Worm (Caenorhabditis elegans) whole organism, late embryonic: ENCODE data around the gene F42C5.4.

ENCODE experiments used
- fkh-10 ChIP-seq: fragments of 150-350 bp; optimal IDR thresholded peaks from 2 replicates; lab custom pipeline; 2014; ENCODE audit warnings: missing biosample characterization, missing genetic modification reagents, missing genetic modification characterization
- pag-3 ChIP-seq: sonication (generic microtip); optimal IDR thresholded peaks from 2 replicates; lab custom pipeline; 2016; ENCODE audit warnings: missing compliant biosample characterization, missing genetic modification characterization, borderline replicate concordance
- pat-9 ChIP-seq: fragments of 200-800 bp; sonication (Bioruptor generic); optimal IDR thresholded peaks from 2 replicates; lab custom pipeline; 2018; ENCODE audit warnings: mild to moderate bottlenecking, missing genetic modification characterization, moderate library complexity, missing compliant biosample characterization
- pha-4 ChIP-seq: fragments of 150-350 bp; optimal IDR thresholded peaks from 2 replicates; lab custom pipeline; 2018; ENCODE audit warnings: missing biosample characterization, missing genetic modification reagents, missing genetic modification characterization
- rnt-1 ChIP-seq: sonication (generic microtip); optimal IDR thresholded peaks from 2 replicates; lab custom pipeline; 2016; ENCODE audit warnings: missing genetic modification characterization, missing compliant biosample characterization
- tbx-2 ChIP-seq: sonication (generic microtip); optimal IDR thresholded peaks from 2 replicates; lab custom pipeline; 2016; ENCODE audit warnings: missing genetic modification characterization, missing compliant biosample characterization
- unc-42 ChIP-seq: sonication (generic microtip); optimal IDR thresholded peaks from 2 replicates; lab custom pipeline; 2016; ENCODE audit warnings: missing genotype, missing genetic modification characterization, missing compliant biosample characterization
- unc-86 ChIP-seq: sonication (generic microtip); optimal IDR thresholded peaks from 2 replicates; lab custom pipeline; 2016; ENCODE audit warnings: missing genetic modification characterization, missing compliant biosample characterization

ce11 chrIV:7250158-7250557, 41.8 kb downstream of the F42C5.4 start, which contains the start of gene D2024.18:
- TF ChIP-seq pha-4 (tag; lab: Kevin White, UChicago) = no peak
- no peak for TF ChIP-seq pag-3 (tag; lab: Kevin White, UChicago)
- no peak for TF ChIP-seq unc-42 (tag; lab: Kevin White, UChicago)
- no peak for TF ChIP-seq pat-9 (tag; lab: Kevin White, UChicago)
- TF ChIP-seq fkh-10 (GFP tag; lab: Kevin White, UChicago) = no peak
- no peak for TF ChIP-seq unc-86 (tag; lab: Kevin White, UChicago)
- no peak for TF ChIP-seq tbx-2 (tag; lab: Kevin White, UChicago)
- no peak for TF ChIP-seq rnt-1 (tag; lab: Kevin White, UChicago)
